Worm (Caenorhabditis elegans): Measurements from ENCODE around the gene frpr-15.

frpr-15 gene

DNA sequence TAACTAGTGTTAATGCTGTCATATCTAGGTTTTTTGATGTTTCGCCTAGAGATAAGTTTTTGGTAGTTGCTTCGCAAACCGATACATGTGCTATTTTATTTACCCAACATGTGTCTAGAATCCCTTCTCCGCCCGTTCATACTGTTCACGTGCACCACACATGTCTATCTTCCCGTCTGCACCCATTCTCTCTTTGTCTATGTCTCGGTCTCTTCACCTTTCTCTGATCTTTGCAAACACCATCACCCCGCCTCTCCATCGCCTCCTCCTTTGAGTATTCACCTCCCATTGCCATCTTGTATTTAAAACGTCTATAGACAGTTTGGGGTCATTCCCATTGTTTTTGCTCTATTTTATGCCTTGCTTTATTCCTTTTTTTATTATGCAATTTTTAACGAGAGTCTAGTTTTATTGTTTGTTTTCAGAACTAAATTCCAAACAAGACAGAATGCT lies 42.6 kb upstream of the frpr-15 start, which contains the start of gene F56H9.2 (continued):
- TF ChIP-seq F37D6.2 (tag; optimal IDR thresholded peaks at IDR 0.05) (no peak), nhr-11 (tag; optimal IDR thresholded peaks at IDR 0.05) (peak; percentile 28), Y105C5A.15 (GFP tag; IDR thresholded peaks at IDR 0.05) (no peak), ctbp-1 (GFP tag; IDR thresholded peaks at IDR 0.05) (0 out of 2 replicates have a peak, but pooled peaks have one; percentile 12), dmd-8 (GFP tag; IDR thresholded peaks at IDR 0.05) (no peak), Y5F2A.4 (GFP tag; optimal IDR thresholded peaks at IDR 0.05) (no peak), hmg-1.1 (GFP tag; IDR thresholded peaks at IDR 0.05) (0 out of 2 replicates have a peak, but pooled peaks have one; percentile 34), hlh-11 (tag; optimal IDR thresholded peaks at IDR 0.05) (peak; percentile 95), tra-1 (GFP tag; IDR thresholded peaks at IDR 0.05) (peak; percentile 80; the same call in 1 of the 2 replicates), Y48G9A.11 (GFP tag; IDR thresholded peaks at IDR 0.05) (no peak), dmd-9 (GFP tag; IDR thresholded peaks at IDR 0.05) (no peak), ceh-20 (GFP tag; IDR thresholded peaks at IDR 0.05) (peak; percentile 73), zip-11 (GFP tag; IDR thresholded peaks at IDR 0.05) (no peak), ZK546.5 (tag; optimal IDR thresholded peaks at IDR 0.05) (no peak), mxl-2 (GFP tag; conservative IDR thresholded peaks at IDR 0.05) (peak; percentile 99), set-16 (GFP tag; IDR thresholded peaks at IDR 0.05) (no peak), nhr-6 (tag; optimal IDR thresholded peaks at IDR 0.05) (peak; percentile 88), egl-27 (tag; optimal IDR thresholded peaks at IDR 0.05) (no peak), madf-9 (GFP tag; conservative IDR thresholded peaks at IDR 0.05) (no peak; the same call in 1 of the 2 replicates), daf-12 (tag; optimal IDR thresholded peaks at IDR 0.05) (no peak), mxl-3 (GFP tag; optimal IDR thresholded peaks at IDR 0.05) (peak; percentile 94), lin-1 (GFP tag; IDR thresholded peaks at IDR 0.05) (peak; percentile 60; the same call in 1 of the 2 replicates), egl-43 (GFP tag; IDR thresholded peaks at IDR 0.05) (no peak), D1046.2 (GFP tag; IDR thresholded peaks at IDR 0.05) (no peak), daf-19 (GFP tag; conservative IDR thresholded peaks at IDR 0.05) (no peak), lin-38 (GFP tag; IDR thresholded peaks at IDR 0.05) (no peak), lsy-2 (tag; optimal IDR thresholded peaks at IDR 0.05) (peak; percentile 59 to 60), attf-4 (tag; optimal IDR thresholded peaks at IDR 0.05) (no peak), mdt-29 (GFP tag; IDR thresholded peaks at IDR 0.05) (peak; percentile 36; the same call in 1 of the 2 replicates), mes-2 (tag; optimal IDR thresholded peaks at IDR 0.05; ENCODE audit: poor library complexity, severe bottlenecking) (no peak), spr-1 (tag; optimal IDR thresholded peaks at IDR 0.05) (peak; percentile 16), F26F4.8 (GFP tag; conservative IDR thresholded peaks at IDR 0.05) (no peak), spr-3 (GFP tag; optimal IDR thresholded peaks at IDR 0.05) (no peak), lir-3 (tag; optimal IDR thresholded peaks at IDR 0.05) (no peak), ama-1 (optimal IDR thresholded peaks at IDR 0.05) (peak; percentile 69), mep-1 (tag; optimal IDR thresholded peaks at IDR 0.05) (peak; percentile 76), zag-1 (tag; optimal IDR thresholded peaks at IDR 0.05) (no peak), gei-8 (GFP tag; optimal IDR thresholded peaks at IDR 0.05) (peak; percentile 76), rbr-2 (tag; optimal IDR thresholded peaks at IDR 0.05) (peak; percentile 48), lim-7 (GFP tag; IDR thresholded peaks at IDR 0.05) (no peak), fos-1 (tag; optimal IDR thresholded peaks at IDR 0.05) (no peak), unc-62 (GFP tag; optimal IDR thresholded peaks at IDR 0.05 in 1 of 2) (peak in 1 of 2 experiments; percentile 98), unc-62 (tag; optimal IDR thresholded peaks at IDR 0.05) (no peak), zfp-2 (tag; optimal IDR thresholded peaks at IDR 0.05) (no peak), madf-5 (GFP tag; IDR thresholded peaks at IDR 0.05) (no peak), aly-2 (tag; optimal IDR thresholded peaks at IDR 0.05) (no peak), unc-39 (tag; optimal IDR thresholded peaks at IDR 0.05) (no peak), ceh-28 (tag; optimal IDR thresholded peaks at IDR 0.05) (no peak), ces-1 (GFP tag; optimal IDR thresholded peaks at IDR 0.05) (no peak), zfp-3 (GFP tag; conservative IDR thresholded peaks at IDR 0.05) (no peak; the same call in 1 of the 2 replicates), nhr-76 (tag; optimal IDR thresholded peaks at IDR 0.05) (no peak), Y75B8A.6 (GFP tag; IDR thresholded peaks at IDR 0.05) (no peak), ceh-82 (tag; optimal IDR thresholded peaks at IDR 0.05) (no peak)
